Worm (Caenorhabditis elegans): ENCODE results near the gene fli-1.

Gene fli-1

DNA sequence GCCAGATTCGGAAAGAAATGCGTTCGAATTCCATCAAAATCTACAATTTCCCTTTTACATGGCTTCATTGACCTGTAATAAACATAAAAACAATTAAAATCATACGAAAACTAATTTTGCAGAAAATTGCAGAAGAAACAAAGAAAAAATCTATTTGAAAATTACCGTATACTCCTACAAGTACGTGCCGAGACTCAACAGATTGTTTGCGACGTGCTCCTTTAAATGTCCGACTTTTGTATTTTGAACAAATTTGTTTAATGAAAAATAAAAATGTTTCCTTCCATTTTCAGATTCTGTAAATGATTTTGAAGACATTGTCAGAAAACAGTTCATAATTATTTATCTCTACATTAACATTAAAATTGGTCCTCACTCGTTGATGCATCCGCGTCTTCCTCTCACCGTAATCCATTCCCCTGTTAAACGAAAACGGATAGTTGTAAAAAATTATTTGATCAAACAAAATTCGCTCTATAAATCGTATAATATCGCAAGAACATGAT, 8.5 kb downstream of the fli-1 start, which contains the start of gene pgl-2:
Gene pgl-2, minus strand, starts transcription at position 456 of the 506 bp plus-strand sequence.
- TF ChIP-seq ceh-39 (tag; optimal IDR thresholded peaks at IDR 0.05) (no peak), unc-62 (GFP tag; optimal IDR thresholded peaks at IDR 0.05) (no peak), lsy-2 (tag; optimal IDR thresholded peaks at IDR 0.05) (no peak), pha-4 (tag; optimal IDR thresholded peaks at IDR 0.05) (no peak), unc-39 (tag; optimal IDR thresholded peaks at IDR 0.05) (no peak), cnd-1 (tag; optimal IDR thresholded peaks at IDR 0.05) (no peak), nhr-2 (tag; optimal IDR thresholded peaks at IDR 0.05) (no peak), mls-2 (tag; optimal IDR thresholded peaks at IDR 0.05) (no peak), ceh-43 (GFP tag; optimal IDR thresholded peaks at IDR 0.05) (no peak), bed-3 (GFP tag; optimal IDR thresholded peaks at IDR 0.05) (no peak), M03D4.4 (tag; optimal IDR thresholded peaks at IDR 0.05) (no peak), nhr-28 (tag; optimal IDR thresholded peaks at IDR 0.05) (no peak), snpc-4 (tag; optimal IDR thresholded peaks at IDR 0.05) (no peak), mep-1 (tag; optimal IDR thresholded peaks at IDR 0.05) (no peak), blmp-1 (tag; optimal IDR thresholded peaks at IDR 0.05) (no peak), unc-120 (tag; optimal IDR thresholded peaks at IDR 0.05; ENCODE audit: poor library complexity, severe bottlenecking) (no peak), ham-2 (GFP tag; optimal IDR thresholded peaks at IDR 0.05) (no peak)

ce11 chrIII:8668717-8669116, 14.8 kb downstream of the fli-1 start:
- TF ChIP-seq ceh-43 (GFP tag; optimal IDR thresholded peaks at IDR 0.05) (no peak), hlh-1 (tag; optimal IDR thresholded peaks at IDR 0.05) (peak; percentile 4), unc-62 (GFP tag; optimal IDR thresholded peaks at IDR 0.05) (peak; percentile 63), nhr-2 (tag; optimal IDR thresholded peaks at IDR 0.05) (no peak)

- TF ChIP-seq nhr-237 (tag; optimal IDR thresholded peaks at IDR 0.05) = no peak
- no peak for TF ChIP-seq ham-2 (GFP tag; optimal IDR thresholded peaks at IDR 0.05)
- no peak for TF ChIP-seq nhr-12 (tag; optimal IDR thresholded peaks at IDR 0.05)
- TF ChIP-seq elt-3 (tag; optimal IDR thresholded peaks at IDR 0.05) = no peak
- TF ChIP-seq sptf-1 (tag; optimal IDR thresholded peaks at IDR 0.05) = no peak
- no peak for TF ChIP-seq bed-3 (GFP tag; optimal IDR thresholded peaks at IDR 0.05)
- no peak for TF ChIP-seq ceh-83 (GFP tag; optimal IDR thresholded peaks at IDR 0.05)
- no peak for TF ChIP-seq hlh-1 (tag; optimal IDR thresholded peaks at IDR 0.05)
- no peak for TF ChIP-seq elt-1 (tag; optimal IDR thresholded peaks at IDR 0.05; ENCODE audit: borderline replicate concordance, insufficient read depth)
- no peak for TF ChIP-seq ztf-11 (tag; optimal IDR thresholded peaks at IDR 0.05)
These were observed 16.2 kb downstream of the fli-1 start, which contains the start of gene dpy-19 for ce11 chrIII:8667382-8667781. TSS of gene dpy-19 (minus strand) at chrIII:8667482.

- TF ChIP-seq ztf-11 (tag; optimal IDR thresholded peaks at IDR 0.05) = no peak
- TF ChIP-seq flh-1 (GFP tag; optimal IDR thresholded peaks at IDR 0.05) = no peak
- no peak for TF ChIP-seq tbx-8 (GFP tag; optimal IDR thresholded peaks at IDR 0.05)
- no peak for TF ChIP-seq zip-8 (tag; optimal IDR thresholded peaks at IDR 0.05)
- no peak for TF ChIP-seq lin-32 (GFP tag; optimal IDR thresholded peaks at IDR 0.05)
- no peak for TF ChIP-seq snpc-4 (tag; optimal IDR thresholded peaks at IDR 0.05)
- TF ChIP-seq pha-4 (tag; optimal IDR thresholded peaks at IDR 0.05) = no peak
- TF ChIP-seq unc-39 (tag; optimal IDR thresholded peaks at IDR 0.05) = no peak
- no peak for TF ChIP-seq mls-2 (tag; optimal IDR thresholded peaks at IDR 0.05)
- TF ChIP-seq mab-5 (tag; optimal IDR thresholded peaks at IDR 0.05) = no peak
- TF ChIP-seq ceh-43 (GFP tag; optimal IDR thresholded peaks at IDR 0.05) = no peak
- no peak for TF ChIP-seq cnd-1 (tag; optimal IDR thresholded peaks at IDR 0.05)
- no peak for TF ChIP-seq nhr-2 (tag; optimal IDR thresholded peaks at IDR 0.05)
- no peak for TF ChIP-seq nhr-12 (tag; optimal IDR thresholded peaks at IDR 0.05)
- no peak for TF ChIP-seq elt-1 (tag; optimal IDR thresholded peaks at IDR 0.05; ENCODE audit: borderline replicate concordance, insufficient read depth)
- TF ChIP-seq drap-1 (GFP tag; optimal IDR thresholded peaks at IDR 0.05) = no peak
- TF ChIP-seq M03D4.4 (tag; optimal IDR thresholded peaks at IDR 0.05) = no peak
- no peak for TF ChIP-seq sem-2 (GFP tag; optimal IDR thresholded peaks at IDR 0.05)
These were observed 18.6 kb downstream of the fli-1 start, which contains the start of gene F22B7.1 for ce11 chrIII:8664897-8665388. TSS of gene F22B7.1 (plus strand) at chrIII:8665338.

DNA sequence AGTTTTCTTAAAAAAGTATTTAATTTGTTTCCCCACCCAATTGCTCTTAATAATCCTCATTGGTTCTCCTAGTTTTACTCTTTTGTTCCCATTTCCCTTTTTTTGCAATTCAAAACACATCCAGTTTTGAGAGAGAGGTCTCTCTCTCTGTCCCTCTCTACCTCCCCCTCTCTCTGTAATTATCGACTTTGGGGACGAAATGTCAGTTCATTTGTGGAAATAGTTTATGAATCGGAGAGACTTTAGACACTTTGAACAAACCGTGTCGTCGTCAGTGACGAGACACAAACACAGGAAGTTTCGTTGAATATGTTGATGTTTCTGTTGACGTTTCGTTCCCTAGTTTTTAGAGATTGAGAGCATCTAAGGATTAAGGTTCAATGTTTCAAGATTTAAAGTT, 20.4 kb downstream of the fli-1 start:
- TF ChIP-seq flh-1 (GFP tag; optimal IDR thresholded peaks at IDR 0.05) (no peak), nhr-12 (tag; optimal IDR thresholded peaks at IDR 0.05) (no peak), zip-8 (tag; optimal IDR thresholded peaks at IDR 0.05) (no peak)
